Worm (Caenorhabditis elegans): ENCODE data around the gene B0546.5.
A peak's percentile ranks its signal among the peaks of the same experiment; 100 is the strongest.

The B0546.5 gene

DNA sequence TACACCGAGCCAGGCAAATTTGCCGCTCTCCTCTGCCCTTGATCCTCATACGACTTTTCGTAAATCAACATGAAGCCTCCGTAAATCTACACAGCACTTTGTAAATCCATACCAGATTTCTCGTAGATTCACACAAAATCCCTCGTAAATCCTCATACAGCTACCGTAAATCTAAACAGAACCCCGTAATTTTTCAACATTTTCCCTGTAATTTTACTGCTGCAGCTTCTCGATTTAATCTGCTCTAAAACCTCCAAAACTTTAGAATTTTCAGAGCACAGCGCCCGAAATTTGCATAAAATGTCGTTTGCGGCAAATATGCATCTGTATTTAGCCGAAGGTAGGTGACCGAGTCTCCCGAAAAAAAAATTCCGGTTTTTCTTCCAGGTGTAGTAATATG, 35.1 kb downstream of the B0546.5 start, which contains the start of gene F42A6.1:
TSS of gene F42A6.1 (plus strand) at position 301 of the 400 bp plus-strand sequence.
- no peak for TF ChIP-seq nhr-76 (tag; optimal IDR thresholded peaks at IDR 0.05)
- TF ChIP-seq nhr-67 (tag; optimal IDR thresholded peaks at IDR 0.05): no peak
- no peak for TF ChIP-seq pqm-1 (tag; optimal IDR thresholded peaks at IDR 0.05)
- TF ChIP-seq egl-27 (tag; optimal IDR thresholded peaks at IDR 0.05): no peak
- TF ChIP-seq nhr-77 (tag; optimal IDR thresholded peaks at IDR 0.05): no peak

ce11 chrIV:3352019-3352418, 37.9 kb downstream of the B0546.5 start:
- TF ChIP-seq nfya-1 (tag; optimal IDR thresholded peaks at IDR 0.05; ENCODE audit: insufficient read depth) (peak; percentile 0), mml-1 (tag; optimal IDR thresholded peaks at IDR 0.05) (no peak)

ce11 chrIV:3349977-3350580, 39.8 kb downstream of the B0546.5 start, which contains the start of gene elks-1:
elks-1 (minus strand) TSS chrIV:3350027.
- TF ChIP-seq nhr-76 (tag; optimal IDR thresholded peaks at IDR 0.05): no peak
- peak; percentile 37 for TF ChIP-seq hmg-11 (tag; optimal IDR thresholded peaks at IDR 0.05)
- TF ChIP-seq lin-39 (tag; optimal IDR thresholded peaks at IDR 0.05): peak; percentile 0
- peak; percentile 48 for TF ChIP-seq nfya-1 (tag; optimal IDR thresholded peaks at IDR 0.05; ENCODE audit: insufficient read depth)

ce11 chrIV:3348334-3348733, 41.6 kb downstream of the B0546.5 start:
- no peak for TF ChIP-seq nhr-77 (tag; optimal IDR thresholded peaks at IDR 0.05)
- no peak for TF ChIP-seq nfya-1 (tag; optimal IDR thresholded peaks at IDR 0.05; ENCODE audit: insufficient read depth)
- TF ChIP-seq mml-1 (tag; optimal IDR thresholded peaks at IDR 0.05): no peak
- no peak for TF ChIP-seq ztf-11 (tag; optimal IDR thresholded peaks at IDR 0.05)

- TF ChIP-seq nhr-67 (tag; optimal IDR thresholded peaks at IDR 0.05): no peak
- TF ChIP-seq skn-1 (tag; optimal IDR thresholded peaks at IDR 0.05): no peak
- TF ChIP-seq lin-15B (tag; optimal IDR thresholded peaks at IDR 0.05): no peak
- TF ChIP-seq nfya-1 (tag; optimal IDR thresholded peaks at IDR 0.05; ENCODE audit: insufficient read depth): no peak
- no peak for TF ChIP-seq daf-12 (tag; optimal IDR thresholded peaks at IDR 0.05)
- TF ChIP-seq elt-1 (tag; optimal IDR thresholded peaks at IDR 0.05): no peak
- TF ChIP-seq R02D3.7 (tag; optimal IDR thresholded peaks at IDR 0.05): no peak
- TF ChIP-seq jun-1 (tag; optimal IDR thresholded peaks at IDR 0.05): no peak
- TF ChIP-seq ztf-4 (tag; optimal IDR thresholded peaks at IDR 0.05): no peak
- TF ChIP-seq fos-1 (tag; optimal IDR thresholded peaks at IDR 0.05): no peak
- TF ChIP-seq nhr-28 (tag; optimal IDR thresholded peaks at IDR 0.05): no peak
- no peak for TF ChIP-seq elt-2 (tag; optimal IDR thresholded peaks at IDR 0.05)
- TF ChIP-seq tbx-2 (tag; optimal IDR thresholded peaks at IDR 0.05): no peak
- TF ChIP-seq nhr-76 (tag; optimal IDR thresholded peaks at IDR 0.05): no peak
These were observed 44.4 kb downstream of the B0546.5 start for ce11 chrIV:3345484-3345883.

ce11 chrIV:3341170-3341569, 48.7 kb downstream of the B0546.5 start, which contains the start of gene F42A6.2:
F42A6.2 (plus strand) TSS chrIV:3341470.
- TF ChIP-seq nhr-77 (tag; optimal IDR thresholded peaks at IDR 0.05) (no peak), tbx-2 (tag; optimal IDR thresholded peaks at IDR 0.05) (no peak), nhr-76 (tag; optimal IDR thresholded peaks at IDR 0.05) (no peak), nhr-11 (tag; optimal IDR thresholded peaks at IDR 0.05) (no peak), aly-2 (tag; optimal IDR thresholded peaks at IDR 0.05) (no peak), lin-39 (tag; optimal IDR thresholded peaks at IDR 0.05) (no peak), egl-5 (tag; optimal IDR thresholded peaks at IDR 0.05) (no peak), hmg-11 (tag; optimal IDR thresholded peaks at IDR 0.05) (no peak), ztf-4 (tag; optimal IDR thresholded peaks at IDR 0.05) (no peak), unc-62 (GFP tag; optimal IDR thresholded peaks at IDR 0.05) (no peak), lin-15B (tag; optimal IDR thresholded peaks at IDR 0.05) (no peak), mml-1 (tag; optimal IDR thresholded peaks at IDR 0.05) (no peak), elt-1 (tag; optimal IDR thresholded peaks at IDR 0.05) (no peak), fos-1 (tag; optimal IDR thresholded peaks at IDR 0.05) (no peak), jun-1 (tag; optimal IDR thresholded peaks at IDR 0.05) (no peak), nhr-67 (tag; optimal IDR thresholded peaks at IDR 0.05) (no peak), nhr-28 (tag; optimal IDR thresholded peaks at IDR 0.05) (no peak), fkh-10 (GFP tag; optimal IDR thresholded peaks at IDR 0.05) (no peak), lsy-12 (tag; optimal IDR thresholded peaks at IDR 0.05) (no peak), mdl-1 (tag; optimal IDR thresholded peaks at IDR 0.05) (no peak)

DNA sequence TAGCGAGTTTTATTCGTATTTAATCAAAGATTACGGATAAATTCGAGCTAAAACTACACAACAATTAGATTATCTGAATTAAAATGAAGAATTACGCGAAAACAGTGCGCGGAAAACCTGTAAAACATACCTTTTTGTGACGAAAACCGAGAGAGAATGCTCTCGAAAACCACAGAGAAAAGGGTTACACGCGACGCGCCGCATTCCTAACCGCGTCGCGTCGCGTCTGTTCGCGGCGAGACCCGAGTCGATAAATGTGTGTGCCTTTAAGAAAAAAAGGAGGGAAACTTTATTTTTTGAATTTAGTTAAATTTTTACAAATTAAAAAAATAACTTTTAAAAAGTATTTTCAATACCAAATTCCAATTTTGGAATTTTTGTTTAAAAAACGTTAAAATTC, 51.2 kb downstream of the B0546.5 start, which contains the start of gene hrpa-1:
TSS of gene hrpa-1 (minus strand) at position 192 of the 400 bp plus-strand sequence.
- TF ChIP-seq lin-39 (tag; optimal IDR thresholded peaks at IDR 0.05) (peak; percentile 88), ztf-4 (tag; optimal IDR thresholded peaks at IDR 0.05) (no peak), pqm-1 (tag; optimal IDR thresholded peaks at IDR 0.05) (peak; percentile 22), hmg-11 (tag; optimal IDR thresholded peaks at IDR 0.05) (peak; percentile 45), mml-1 (tag; optimal IDR thresholded peaks at IDR 0.05) (no peak), nhr-23 (tag; optimal IDR thresholded peaks at IDR 0.05) (peak; percentile 85), lsy-12 (tag; optimal IDR thresholded peaks at IDR 0.05) (no peak), ceh-82 (tag; optimal IDR thresholded peaks at IDR 0.05) (peak; percentile 1), skn-1 (tag; optimal IDR thresholded peaks at IDR 0.05) (peak; percentile 5), snpc-4 (tag; optimal IDR thresholded peaks at IDR 0.05) (peak; percentile 68), nhr-237 (tag; optimal IDR thresholded peaks at IDR 0.05) (no peak), jun-1 (tag; optimal IDR thresholded peaks at IDR 0.05) (peak; percentile 55), sea-2 (GFP tag; optimal IDR thresholded peaks at IDR 0.05) (no peak), ceh-9 (tag; optimal IDR thresholded peaks at IDR 0.05) (no peak), aly-2 (tag; optimal IDR thresholded peaks at IDR 0.05) (no peak), nhr-28 (tag; optimal IDR thresholded peaks at IDR 0.05) (no peak), egl-5 (tag; optimal IDR thresholded peaks at IDR 0.05) (peak; percentile 99), elt-2 (tag; optimal IDR thresholded peaks at IDR 0.05) (peak; percentile 39), ztf-11 (tag; optimal IDR thresholded peaks at IDR 0.05) (no peak), fkh-2 (tag; optimal IDR thresholded peaks at IDR 0.05) (no peak), R02D3.7 (tag; optimal IDR thresholded peaks at IDR 0.05) (peak; percentile 56), nfya-1 (tag; optimal IDR thresholded peaks at IDR 0.05; ENCODE audit: insufficient read depth) (peak; percentile 95), lin-15B (tag; optimal IDR thresholded peaks at IDR 0.05) (peak; percentile 93)

All from whole organism, L3 larva.